Fruit fly (Drosophila melanogaster) whole organism, embryonic: ENCODE measurements around the gene CG7367.

Experiments
- Ada2b ChIP-seq: fragments of 200-800 bp; sonication (Bioruptor generic); IDR thresholded peaks from 2 replicates; pipeline ENCODE4 v1.3.6; 2022; ENCODE audit warnings: missing biosample characterization, missing genetic modification characterization
- Aef1 ChIP-seq: fragments of 200-800 bp; sonication (Bioruptor generic); IDR thresholded peaks from 3 replicates; pipeline ENCODE4 v1.3.6; 2022; ENCODE audit warnings: missing biosample characterization, missing genetic modification characterization
- CG11093 ChIP-seq: fragments of 200-800 bp; sonication (Bioruptor generic); IDR thresholded peaks from 3 replicates; pipeline ENCODE4 v1.3.6; 2022; ENCODE audit warnings: missing biosample characterization, missing genetic modification characterization
- CG11456 ChIP-seq: fragments of 200-800 bp; sonication (Bioruptor generic); IDR thresholded peaks from 3 replicates; pipeline ENCODE4 v1.3.6; 2022; ENCODE audit warnings: missing biosample characterization, missing genetic modification characterization
- CG11696 ChIP-seq: fragments of 200-800 bp; sonication (Bioruptor generic); IDR thresholded peaks from 2 replicates; pipeline ENCODE4 v1.3.6; 2022; ENCODE audit warnings: missing biosample characterization, missing genetic modification characterization
- CG12104 ChIP-seq: fragments of 200-800 bp; sonication (Bioruptor generic); optimal IDR thresholded peaks from 3 replicates; lab custom pipeline; 2016; ENCODE audit warnings: missing biosample characterization, missing genetic modification characterization
- CG12155 ChIP-seq: fragments of 200-800 bp; sonication (Bioruptor generic); optimal IDR thresholded peaks from 3 replicates; lab custom pipeline; 2016; ENCODE audit warnings: missing biosample characterization, missing genetic modification characterization
- CG12236 ChIP-seq: fragments of 200-800 bp; sonication (Bioruptor generic); optimal IDR thresholded peaks from 2 replicates; lab custom pipeline; 2016; ENCODE audit warnings: missing biosample characterization, missing genetic modification characterization
- CG16813 ChIP-seq: fragments of 200-800 bp; sonication (Bioruptor generic); IDR thresholded peaks from 3 replicates; pipeline ENCODE4 v1.3.6; 2022; ENCODE audit warnings: missing biosample characterization, missing genetic modification characterization; ENCODE audit not compliant: partially characterized antibody
- CG17186 ChIP-seq: fragments of 200-800 bp; sonication (Bioruptor generic); optimal IDR thresholded peaks from 3 replicates; lab custom pipeline; 2017; ENCODE audit warnings: missing biosample characterization, missing genetic modification reagents, missing genetic modification characterization
- CG17328 ChIP-seq: fragments of 200-800 bp; sonication (Bioruptor generic); IDR thresholded peaks from 2 replicates; pipeline ENCODE4 v1.3.6; 2022; ENCODE audit warnings: missing biosample characterization, missing genetic modification characterization
- CG18011 ChIP-seq: fragments of 200-800 bp; sonication (Bioruptor generic); optimal IDR thresholded peaks from 2 replicates; lab custom pipeline; 2017; ENCODE audit warnings: missing biosample characterization, missing genetic modification characterization, mild to moderate bottlenecking, moderate library complexity, missing genotype
- CG2678 ChIP-seq: fragments of 200-800 bp; sonication (Bioruptor generic); optimal IDR thresholded peaks from 3 replicates; lab custom pipeline; 2019; ENCODE audit warnings: missing biosample characterization, mild to moderate bottlenecking, missing genetic modification characterization, moderate library complexity
- CG30020 ChIP-seq: fragments of 200-800 bp; optimal IDR thresholded peaks from 2 replicates; lab custom pipeline; 2019; ENCODE audit warnings: missing biosample characterization, mild to moderate bottlenecking, missing genetic modification characterization, moderate library complexity
- CG3281 ChIP-seq: fragments of 200-800 bp; sonication (Bioruptor generic); optimal IDR thresholded peaks from 3 replicates; lab custom pipeline; 2017; ENCODE audit warnings: missing biosample characterization, mild to moderate bottlenecking, missing genetic modification characterization
- CG33557 ChIP-seq: fragments of 200-800 bp; sonication (Bioruptor generic); optimal IDR thresholded peaks from 2 replicates; lab custom pipeline; 2019; ENCODE audit warnings: missing biosample characterization, mild to moderate bottlenecking, missing genetic modification characterization, moderate library complexity
- CG34224 ChIP-seq: fragments of 200-800 bp; sonication (Bioruptor generic); IDR thresholded peaks from 3 replicates; pipeline ENCODE4 v1.3.6; 2022; ENCODE audit warnings: missing biosample characterization, missing genetic modification characterization; ENCODE audit not compliant: partially characterized antibody
- CG42726 ChIP-seq: fragments of 200-800 bp; sonication (Bioruptor generic); IDR thresholded peaks from 2 replicates; pipeline ENCODE4 v1.3.6; 2022; ENCODE audit warnings: missing biosample characterization, missing genetic modification characterization; ENCODE audit not compliant: partially characterized antibody
- CG4328 ChIP-seq: fragments of 200-800 bp; sonication (Bioruptor generic); optimal IDR thresholded peaks from 3 replicates; lab custom pipeline; 2017; ENCODE audit warnings: missing biosample characterization, missing genetic modification reagents, missing genetic modification characterization
- CG4360 ChIP-seq: fragments of 200-800 bp; sonication (Bioruptor generic); IDR thresholded peaks from 2 replicates; pipeline ENCODE4 v1.3.6; 2022; ENCODE audit warnings: missing biosample characterization, missing genetic modification characterization
- CG6654 ChIP-seq: fragments of 200-800 bp; sonication (Bioruptor generic); optimal IDR thresholded peaks from 2 replicates; lab custom pipeline; 2017; ENCODE audit warnings: missing biosample characterization, mild to moderate bottlenecking, missing genetic modification characterization
- CG6683 ChIP-seq: fragments of 200-800 bp; sonication (Bioruptor generic); optimal IDR thresholded peaks from 2 replicates; lab custom pipeline; 2017; ENCODE audit warnings: missing biosample characterization, mild to moderate bottlenecking, missing genetic modification characterization, missing genetic modification reagents
- CG6813 ChIP-seq: fragments of 200-800 bp; sonication (Bioruptor generic); optimal IDR thresholded peaks from 2 replicates; lab custom pipeline; 2017; ENCODE audit warnings: missing biosample characterization, missing genetic modification characterization, mild to moderate bottlenecking, moderate library complexity, missing genetic modification reagents
- CG7987 ChIP-seq: fragments of 200-800 bp; sonication (Bioruptor generic); optimal IDR thresholded peaks from 2 replicates; lab custom pipeline; 2018; ENCODE audit warnings: missing biosample characterization, mild to moderate bottlenecking, missing genetic modification characterization, moderate library complexity
- CTCF ChIP-seq: fragments of 200-800 bp; sonication (Bioruptor generic); optimal IDR thresholded peaks from 2 replicates; lab custom pipeline; 2017; ENCODE audit warnings: missing biosample characterization, mild to moderate bottlenecking, missing genetic modification characterization, moderate library complexity
- E2f1 ChIP-seq: fragments of 200-800 bp; sonication (Bioruptor generic); IDR thresholded peaks from 2 replicates; pipeline ENCODE4 v1.3.6; 2022; ENCODE audit warnings: missing biosample characterization, missing genetic modification characterization
- H2.0 ChIP-seq: fragments of 200-800 bp; sonication (Bioruptor generic); IDR thresholded peaks from 2 replicates; pipeline ENCODE4 v1.3.6; 2022; ENCODE audit warnings: missing biosample characterization, missing genetic modification characterization
- HLHmδ ChIP-seq: fragments of 200-800 bp; sonication (Bioruptor generic); optimal IDR thresholded peaks from 2 replicates; lab custom pipeline; 2018; ENCODE audit warnings: missing biosample characterization, mild to moderate bottlenecking, missing genetic modification characterization, moderate library complexity
- Hsf ChIP-seq: fragments of 200-800 bp; sonication (Bioruptor generic); optimal IDR thresholded peaks from 3 replicates; lab custom pipeline; 2016; ENCODE audit warnings: missing biosample characterization, missing genetic modification characterization
- MBD-R2 ChIP-seq: fragments of 200-800 bp; sonication (Bioruptor generic); IDR thresholded peaks from 2 replicates; pipeline ENCODE4 v1.3.6; 2022; ENCODE audit warnings: missing biosample characterization, missing genetic modification characterization
- Med ChIP-seq: fragments of 200-800 bp; sonication (Bioruptor generic); peaks from one replicate; lab custom pipeline; 2016; ENCODE audit warnings: missing biosample characterization, missing genetic modification characterization, mild to moderate bottlenecking, inconsistent platforms, moderate library complexity
- Meics ChIP-seq: fragments of 200-800 bp; sonication (Bioruptor generic); optimal IDR thresholded peaks from 2 replicates; lab custom pipeline; 2017; ENCODE audit warnings: missing biosample characterization, mild to moderate bottlenecking, missing genetic modification characterization
- NC2β ChIP-seq: fragments of 200-800 bp; sonication (Bioruptor generic); optimal IDR thresholded peaks from 2 replicates; lab custom pipeline; 2016; ENCODE audit warnings: missing biosample characterization, missing genetic modification characterization
- Sox102F ChIP-seq: fragments of 200-800 bp; sonication (Bioruptor generic); optimal IDR thresholded peaks from 2 replicates; lab custom pipeline; 2018; ENCODE audit warnings: missing biosample characterization, mild to moderate bottlenecking, missing genetic modification characterization, moderate library complexity
- YL-1 ChIP-seq: fragments of 200-800 bp; sonication (Bioruptor generic); optimal IDR thresholded peaks from 3 replicates; lab custom pipeline; 2017; ENCODE audit warnings: missing biosample characterization, mild to moderate bottlenecking, missing genetic modification characterization
- amos ChIP-seq: fragments of 200-800 bp; sonication (Bioruptor generic); IDR thresholded peaks from 2 replicates; pipeline ENCODE4 v1.3.6; 2022; ENCODE audit warnings: missing biosample characterization, missing genetic modification characterization; ENCODE audit not compliant: partially characterized antibody
- aop ChIP-seq: fragments of 200-800 bp; sonication (Bioruptor generic); IDR thresholded peaks from 2 replicates; pipeline ENCODE4 v1.3.6; 2022; ENCODE audit warnings: missing biosample characterization, missing genetic modification characterization
- ase ChIP-seq: fragments of 200-800 bp; sonication (Bioruptor generic); IDR thresholded peaks from 3 replicates; pipeline ENCODE4 v1.3.6; 2022; ENCODE audit warnings: missing biosample characterization, missing genetic modification characterization
- cad ChIP-seq: fragments of >200 bp; optimal IDR thresholded peaks from 2 replicates; lab custom pipeline; 2017; ENCODE audit warnings: missing biosample characterization, missing genetic modification characterization
- chm ChIP-seq: fragments of 200-800 bp; sonication (Bioruptor generic); IDR thresholded peaks from 2 replicates; pipeline ENCODE4 v1.3.6; 2022; ENCODE audit warnings: missing biosample characterization, missing genetic modification characterization
- ftz-f1 ChIP-seq: fragments of 200-800 bp; sonication (Bioruptor generic); optimal IDR thresholded peaks from 2 replicates; lab custom pipeline; 2016; ENCODE audit warnings: missing biosample characterization, missing genetic modification characterization
- gcm ChIP-seq: fragments of 200-800 bp; sonication (Bioruptor generic); optimal IDR thresholded peaks from 2 replicates; lab custom pipeline; 2019; ENCODE audit warnings: missing biosample characterization, mild to moderate bottlenecking, missing genetic modification characterization, moderate library complexity
- kay ChIP-seq: fragments of 200-800 bp; sonication (Bioruptor generic); optimal IDR thresholded peaks from 2 replicates; lab custom pipeline; 2016; ENCODE audit warnings: missing biosample characterization, missing genetic modification characterization
- lab ChIP-seq: fragments of 200-800 bp; sonication (Bioruptor generic); optimal IDR thresholded peaks from 3 replicates; lab custom pipeline; 2017; ENCODE audit warnings: missing biosample characterization, missing genetic modification characterization, mild to moderate bottlenecking, moderate library complexity, missing genetic modification reagents
- prd ChIP-seq, 3 experiments: fragments of >200 bp in 2 of 3; fragments of 200-800 bp in 1 of 3; sonication (Bioruptor generic) in 1 of 3; optimal IDR thresholded peaks in 2 of 3; IDR thresholded peaks in 1 of 3; 2 replicates in 2 of 3; 3 replicates in 1 of 3; pipeline versions ENCODE4 v1.3.6 to Lab custom; 2017 to 2022; ENCODE audit warnings: missing biosample characterization in 1 of 3, missing genetic modification characterization in 1 of 3
- salm ChIP-seq: fragments of 200-800 bp; sonication (Bioruptor generic); optimal IDR thresholded peaks from 2 replicates; lab custom pipeline; 2018; ENCODE audit warnings: missing biosample characterization, mild to moderate bottlenecking, missing genetic modification characterization
- sd ChIP-seq: fragments of 200-800 bp; sonication (Bioruptor generic); optimal IDR thresholded peaks from 3 replicates; lab custom pipeline; 2018; ENCODE audit warnings: missing biosample characterization, mild to moderate bottlenecking, missing genetic modification characterization, moderate library complexity
- sr ChIP-seq: fragments of 200-800 bp; sonication (Bioruptor generic); IDR thresholded peaks from 3 replicates; pipeline ENCODE4 v1.3.6; 2022; ENCODE audit warnings: missing biosample characterization, missing genetic modification characterization
- trem ChIP-seq: fragments of 200-800 bp; optimal IDR thresholded peaks from 3 replicates; lab custom pipeline; 2019; ENCODE audit warnings: missing biosample characterization, mild to moderate bottlenecking, missing genetic modification characterization, moderate library complexity
- unpg ChIP-seq: fragments of 200-800 bp; sonication (Bioruptor generic); optimal IDR thresholded peaks from 3 replicates; lab custom pipeline; 2018; ENCODE audit warnings: missing biosample characterization, mild to moderate bottlenecking, missing genetic modification characterization, moderate library complexity
- usp ChIP-seq: fragments of >200 bp; optimal IDR thresholded peaks from 2 replicates; lab custom pipeline; 2017; ENCODE audit warnings: missing biosample characterization, missing genetic modification characterization

The CG7367 gene

dm6 chr2L:7998655-7999054 lies 40.9 kb downstream of the CG7367 start, which contains the start of gene Sirup (continued):
- TF ChIP-seq Hsf (GFP tag; lab: Kevin White, UChicago) (no peak), CG4360 (GFP tag; lab: Robert Waterston, UW) (no peak), cad (peak; percentile 21), lab (GFP tag; lab: Kevin White, UChicago) (no peak), CG33557 (GFP tag; lab: Kevin White, UChicago) (no peak), CG30020 (peak; percentile 0), aop (GFP tag; lab: Robert Waterston, UW) (no peak), Med (GFP tag; lab: Kevin White, UChicago) (peak; percentile 56), MBD-R2 (GFP tag; lab: Robert Waterston, UW) (peak; percentile 89), unpg (no peak), sd (tag; lab: Kevin White, UChicago) (no peak), Sox102F (GFP tag; lab: Kevin White, UChicago) (no peak), CG16813 (GFP tag; lab: Robert Waterston, UW) (peak; percentile 19; the same call in 1 of the 3 replicates), CG17328 (GFP tag; lab: Robert Waterston, UW) (peak; percentile 35; the same call in 1 of the 2 replicates), E2f1 (GFP tag; lab: Robert Waterston, UW) (peak; percentile 29; the same call in 1 of the 2 replicates), H2.0 (GFP tag; lab: Robert Waterston, UW) (no peak), NC2β (GFP tag; lab: Kevin White, UChicago) (peak; percentile 18), CG6813 (no peak), kay (no peak), Ada2b (GFP tag; lab: Robert Waterston, UW) (no peak), CG11093 (GFP tag; lab: Robert Waterston, UW) (no peak), CG18011 (no peak), CG12104 (no peak), CG6654 (no peak), Aef1 (GFP tag; lab: Robert Waterston, UW) (no peak), CG2678 (tag; lab: Kevin White, UChicago) (no peak), CG11456 (GFP tag; lab: Robert Waterston, UW) (peak; percentile 18; the same call in 1 of the 3 replicates), ase (GFP tag; lab: Robert Waterston, UW) (no peak), CG7987 (no peak), CG11696 (no peak), YL-1 (peak; percentile 9), usp (GFP tag; lab: Kevin White, UChicago) (no peak), trem (tag; lab: Kevin White, UChicago) (peak; percentile 54), salm (no peak), CG34224 (GFP tag; lab: Robert Waterston, UW) (no peak), ftz-f1 (GFP tag; lab: Kevin White, UChicago) (peak; percentile 2), Meics (GFP tag; lab: Kevin White, UChicago) (no peak), gcm (GFP tag; lab: Kevin White, UChicago) (peak; percentile 3), CG42726 (GFP tag; lab: Robert Waterston, UW) (peak; percentile 64; the same call in 1 of the 2 replicates), amos (GFP tag; lab: Robert Waterston, UW) (peak; percentile 62; the same call in 1 of the 2 replicates), sr (GFP tag; lab: Robert Waterston, UW) (0 out of 3 replicates have a peak, but pooled peaks have one; percentile 15), CG17186 (GFP tag; lab: Kevin White, UChicago) (peak; percentile 30), chm (GFP tag; lab: Robert Waterston, UW) (no peak), CTCF (GFP tag; lab: Kevin White, UChicago) (peak; percentile 70), prd (optimal IDR thresholded peaks at IDR 0.05; lab: Kevin White, UChicago) (no peak), prd (GFP tag; IDR thresholded peaks at IDR 0.05; lab: Robert Waterston, UW) (peak; percentile 19; the same call in 1 of the 3 replicates), CG12236 (GFP tag; lab: Kevin White, UChicago) (no peak), CG12155 (GFP tag; lab: Kevin White, UChicago) (no peak), CG6683 (GFP tag; lab: Kevin White, UChicago) (no peak), CG4328 (GFP tag; lab: Kevin White, UChicago) (no peak), CG3281 (GFP tag; lab: Kevin White, UChicago) (no peak), HLHmδ (no peak)
